Fruit fly (Drosophila melanogaster) whole organism, embryonic: ENCODE data around the gene CG12522.

ENCODE experiments used
- Awh ChIP-seq: fragments of 200-800 bp; sonication (Bioruptor generic); IDR thresholded peaks from 2 replicates; pipeline ENCODE4, ENCODE4 v1.3.6; 2022; ENCODE audit warnings: missing biosample characterization, missing genetic modification characterization
- B-H1 ChIP-seq: fragments of 200-800 bp; sonication (Bioruptor generic); IDR thresholded peaks from 3 replicates; pipeline ENCODE4 v1.3.6; 2022; ENCODE audit warnings: missing biosample characterization, missing genetic modification characterization
- Bteb2 ChIP-seq: fragments of 200-800 bp; sonication (Bioruptor generic); optimal IDR thresholded peaks from 2 replicates; lab custom pipeline; 2016; ENCODE audit warnings: missing biosample characterization, missing genetic modification characterization
- CG10321 ChIP-seq: fragments of 200-800 bp; sonication (Bioruptor generic); IDR thresholded peaks from 2 replicates; pipeline ENCODE4 v1.3.6; 2022; ENCODE audit warnings: missing biosample characterization, missing genetic modification characterization
- CG11456 ChIP-seq: fragments of 200-800 bp; sonication (Bioruptor generic); IDR thresholded peaks from 3 replicates; pipeline ENCODE4 v1.3.6; 2022; ENCODE audit warnings: missing biosample characterization, missing genetic modification characterization
- CG11504 ChIP-seq: fragments of 200-800 bp; sonication (Bioruptor generic); optimal IDR thresholded peaks from 3 replicates; lab custom pipeline; 2019; ENCODE audit warnings: missing biosample characterization, mild to moderate bottlenecking, missing genetic modification characterization, moderate library complexity
- CG12104 ChIP-seq: fragments of 200-800 bp; sonication (Bioruptor generic); optimal IDR thresholded peaks from 3 replicates; lab custom pipeline; 2016; ENCODE audit warnings: missing biosample characterization, missing genetic modification characterization
- CG12155 ChIP-seq: fragments of 200-800 bp; sonication (Bioruptor generic); optimal IDR thresholded peaks from 3 replicates; lab custom pipeline; 2016; ENCODE audit warnings: missing biosample characterization, missing genetic modification characterization
- CG12391 ChIP-seq: fragments of 200-800 bp; sonication (Bioruptor generic); optimal IDR thresholded peaks from 3 replicates; lab custom pipeline; 2018; ENCODE audit warnings: missing biosample characterization, mild to moderate bottlenecking, missing genetic modification characterization, moderate library complexity
- CG12744 ChIP-seq: fragments of 200-800 bp; sonication (Bioruptor generic); optimal IDR thresholded peaks from 2 replicates; lab custom pipeline; 2016; ENCODE audit warnings: missing biosample characterization, missing genetic modification characterization
- CG13123 ChIP-seq: fragments of 200-800 bp; sonication (Bioruptor generic); optimal IDR thresholded peaks from 2 replicates; lab custom pipeline; 2016; ENCODE audit warnings: missing biosample characterization, missing genetic modification characterization
- CG13424 ChIP-seq: fragments of 200-800 bp; sonication (Bioruptor generic); optimal IDR thresholded peaks from 2 replicates; lab custom pipeline; 2019; ENCODE audit warnings: missing biosample characterization, mild to moderate bottlenecking, missing genetic modification characterization, moderate library complexity
- CG14860 ChIP-seq: fragments of 200-800 bp; sonication (Bioruptor generic); IDR thresholded peaks from 3 replicates; pipeline ENCODE4 v1.3.6; 2022; ENCODE audit warnings: missing biosample characterization, missing genetic modification characterization; ENCODE audit not compliant: partially characterized antibody
- CG14965 ChIP-seq: fragments of 200-800 bp; sonication (Bioruptor generic); optimal IDR thresholded peaks from 2 replicates; lab custom pipeline; 2016; ENCODE audit warnings: missing biosample characterization, missing genetic modification characterization, borderline replicate concordance
- CG17186 ChIP-seq: fragments of 200-800 bp; sonication (Bioruptor generic); optimal IDR thresholded peaks from 3 replicates; lab custom pipeline; 2017; ENCODE audit warnings: missing biosample characterization, missing genetic modification reagents, missing genetic modification characterization
- CG2116 ChIP-seq: fragments of 200-800 bp; sonication (Bioruptor generic); optimal IDR thresholded peaks from 3 replicates; lab custom pipeline; 2018; ENCODE audit warnings: missing biosample characterization, mild to moderate bottlenecking, missing genetic modification characterization
- CG2889 ChIP-seq: fragments of 200-800 bp; sonication (Bioruptor generic); IDR thresholded peaks from 3 replicates; pipeline ENCODE4 v1.3.6; 2022; ENCODE audit warnings: missing biosample characterization, missing genetic modification characterization
- CG30403 ChIP-seq: fragments of 200-800 bp; sonication (Bioruptor generic); optimal IDR thresholded peaks from 3 replicates; lab custom pipeline; 2016; ENCODE audit warnings: missing biosample characterization, missing genetic modification characterization
- CG34422 ChIP-seq: fragments of 200-800 bp; sonication (Bioruptor generic); IDR thresholded peaks from 3 replicates; pipeline ENCODE4 v1.3.6; 2022; ENCODE audit warnings: missing biosample characterization, missing genetic modification characterization
- CG3726 ChIP-seq: fragments of 200-800 bp; sonication (Bioruptor generic); IDR thresholded peaks from 3 replicates; pipeline ENCODE4, ENCODE4 v1.3.6; 2022; ENCODE audit warnings: missing biosample characterization, missing genetic modification characterization
- CG3847 ChIP-seq: fragments of 200-800 bp; sonication (Bioruptor generic); IDR thresholded peaks from 2 replicates; pipeline ENCODE4 v1.3.6; 2022; ENCODE audit warnings: missing biosample characterization, missing genetic modification characterization
- CG4854 ChIP-seq: fragments of 200-800 bp; sonication (Bioruptor generic); optimal IDR thresholded peaks from 2 replicates; lab custom pipeline; 2016; ENCODE audit warnings: missing biosample characterization, missing genetic modification characterization, inconsistent platforms
- CG6683 ChIP-seq: fragments of 200-800 bp; sonication (Bioruptor generic); optimal IDR thresholded peaks from 2 replicates; lab custom pipeline; 2017; ENCODE audit warnings: missing biosample characterization, mild to moderate bottlenecking, missing genetic modification characterization, missing genetic modification reagents
- CG6854 ChIP-seq: fragments of 200-800 bp; sonication (Bioruptor generic); optimal IDR thresholded peaks from 3 replicates; lab custom pipeline; 2017; ENCODE audit warnings: missing biosample characterization, mild to moderate bottlenecking, missing genetic modification characterization
- CG7271 ChIP-seq: fragments of 200-800 bp; sonication (Bioruptor generic); optimal IDR thresholded peaks from 2 replicates; lab custom pipeline; 2018; ENCODE audit warnings: missing biosample characterization, mild to moderate bottlenecking, missing genetic modification characterization, moderate library complexity
- Camta ChIP-seq: fragments of 200-800 bp; sonication (Bioruptor generic); optimal IDR thresholded peaks from 2 replicates; lab custom pipeline; 2016; ENCODE audit warnings: missing biosample characterization, missing genetic modification characterization
- Hmx ChIP-seq: fragments of 200-800 bp; sonication (Bioruptor generic); optimal IDR thresholded peaks from 2 replicates; lab custom pipeline; 2016; ENCODE audit warnings: missing biosample characterization, missing genetic modification characterization
- Lim3 ChIP-seq: fragments of 200-800 bp; sonication (Bioruptor generic); IDR thresholded peaks from 2 replicates; pipeline ENCODE4 v1.3.6; 2022; ENCODE audit warnings: missing biosample characterization, missing genetic modification characterization
- NFAT ChIP-seq: fragments of 200-800 bp; sonication (Bioruptor generic); IDR thresholded peaks from 2 replicates; pipeline ENCODE4 v1.3.6; 2022; ENCODE audit warnings: missing biosample characterization, missing genetic modification characterization
- Oaz ChIP-seq: fragments of 200-800 bp; sonication (Bioruptor generic); IDR thresholded peaks from 2 replicates; pipeline ENCODE4 v1.3.6; 2022; ENCODE audit warnings: missing biosample characterization, missing genetic modification characterization
- Poxn ChIP-seq: fragments of 200-800 bp; sonication (Bioruptor generic); IDR thresholded peaks from 2 replicates; pipeline ENCODE4 v1.3.6; 2022; ENCODE audit warnings: missing biosample characterization, missing genetic modification characterization
- Side ChIP-seq: fragments of 200-800 bp; sonication (Bioruptor generic); optimal IDR thresholded peaks from 2 replicates; lab custom pipeline; 2016; ENCODE audit warnings: missing biosample characterization, missing genetic modification characterization
- Xbp1 ChIP-seq: fragments of 200-800 bp; sonication (Bioruptor generic); optimal IDR thresholded peaks from 3 replicates; lab custom pipeline; 2016; ENCODE audit warnings: missing biosample characterization, mild to moderate bottlenecking, missing genetic modification characterization
- ab ChIP-seq: fragments of 200-800 bp; sonication (Bioruptor generic); optimal IDR thresholded peaks from 2 replicates; lab custom pipeline; 2016; ENCODE audit warnings: missing biosample characterization, missing genetic modification characterization
- croc ChIP-seq: fragments of 200-800 bp; sonication (Bioruptor generic); conservative IDR thresholded peaks from 3 replicates; pipeline ENCODE4 v1.3.6; 2022; ENCODE audit warnings: missing biosample characterization, missing genetic modification characterization
- gcm ChIP-seq: fragments of 200-800 bp; sonication (Bioruptor generic); optimal IDR thresholded peaks from 2 replicates; lab custom pipeline; 2019; ENCODE audit warnings: missing biosample characterization, mild to moderate bottlenecking, missing genetic modification characterization, moderate library complexity
- gcm2 ChIP-seq: fragments of 200-800 bp; sonication (Bioruptor generic); optimal IDR thresholded peaks from 2 replicates; lab custom pipeline; 2016; ENCODE audit warnings: missing biosample characterization, missing genetic modification characterization
- grau ChIP-seq: fragments of 200-800 bp; optimal IDR thresholded peaks from 3 replicates; lab custom pipeline; 2019; ENCODE audit warnings: missing biosample characterization, mild to moderate bottlenecking, missing genetic modification characterization, moderate library complexity
- ind ChIP-seq: fragments of 200-800 bp; sonication (Bioruptor generic); optimal IDR thresholded peaks from 3 replicates; lab custom pipeline; 2016; ENCODE audit warnings: missing biosample characterization, missing genetic modification characterization
- kay ChIP-seq: fragments of 200-800 bp; sonication (Bioruptor generic); optimal IDR thresholded peaks from 2 replicates; lab custom pipeline; 2016; ENCODE audit warnings: missing biosample characterization, missing genetic modification characterization
- otp ChIP-seq: fragments of 200-800 bp; sonication (Bioruptor generic); IDR thresholded peaks from 3 replicates; pipeline ENCODE4, ENCODE4 v1.3.6; 2022; ENCODE audit warnings: missing biosample characterization, missing genetic modification characterization
- phol ChIP-seq: fragments of 200-800 bp; sonication (Bioruptor generic); optimal IDR thresholded peaks from 3 replicates; lab custom pipeline; 2018; ENCODE audit warnings: missing biosample characterization, mild to moderate bottlenecking, missing genetic modification characterization, moderate library complexity
- rib ChIP-seq: fragments of 200-800 bp; sonication (Bioruptor generic); IDR thresholded peaks from 2 replicates; pipeline ENCODE4 v1.3.6; 2022; ENCODE audit warnings: missing biosample characterization, missing genetic modification characterization
- run ChIP-seq: fragments of 200-800 bp; sonication (Bioruptor generic); optimal IDR thresholded peaks from 3 replicates; lab custom pipeline; 2018; ENCODE audit warnings: missing biosample characterization, mild to moderate bottlenecking, missing genetic modification characterization
- ssp ChIP-seq: fragments of 200-800 bp; sonication (Bioruptor generic); IDR thresholded peaks from 2 replicates; pipeline ENCODE4 v1.3.6; 2022; ENCODE audit warnings: missing biosample characterization, missing genetic modification characterization
- stc ChIP-seq: fragments of 200-800 bp; sonication (Bioruptor generic); IDR thresholded peaks from 2 replicates; pipeline ENCODE4 v1.3.6; 2022; ENCODE audit warnings: missing biosample characterization, missing genetic modification characterization
- stwl ChIP-seq: fragments of 200-800 bp; sonication (Bioruptor generic); optimal IDR thresholded peaks from 3 replicates; lab custom pipeline; 2018; ENCODE audit warnings: missing biosample characterization, mild to moderate bottlenecking, missing genetic modification characterization, moderate library complexity
- tap ChIP-seq: fragments of 200-800 bp; optimal IDR thresholded peaks from 3 replicates; lab custom pipeline; 2019; ENCODE audit warnings: missing biosample characterization, mild to moderate bottlenecking, missing genetic modification characterization, moderate library complexity
- tna ChIP-seq: fragments of 200-800 bp; sonication (Bioruptor generic); IDR thresholded peaks from 2 replicates; pipeline ENCODE4 v1.3.6; 2022; ENCODE audit warnings: missing biosample characterization, missing genetic modification characterization; ENCODE audit not compliant: partially characterized antibody
- toy ChIP-seq: fragments of 200-800 bp; sonication (Bioruptor generic); IDR thresholded peaks from 2 replicates; pipeline ENCODE4 v1.3.6; 2022; ENCODE audit warnings: missing biosample characterization, missing genetic modification characterization
- zen2 ChIP-seq: fragments of 200-800 bp; sonication (Bioruptor generic); IDR thresholded peaks from 3 replicates; pipeline ENCODE4 v1.3.6; 2022; ENCODE audit warnings: missing biosample characterization, missing genetic modification characterization; ENCODE audit not compliant: partially characterized antibody

CG12522 gene

DNA sequence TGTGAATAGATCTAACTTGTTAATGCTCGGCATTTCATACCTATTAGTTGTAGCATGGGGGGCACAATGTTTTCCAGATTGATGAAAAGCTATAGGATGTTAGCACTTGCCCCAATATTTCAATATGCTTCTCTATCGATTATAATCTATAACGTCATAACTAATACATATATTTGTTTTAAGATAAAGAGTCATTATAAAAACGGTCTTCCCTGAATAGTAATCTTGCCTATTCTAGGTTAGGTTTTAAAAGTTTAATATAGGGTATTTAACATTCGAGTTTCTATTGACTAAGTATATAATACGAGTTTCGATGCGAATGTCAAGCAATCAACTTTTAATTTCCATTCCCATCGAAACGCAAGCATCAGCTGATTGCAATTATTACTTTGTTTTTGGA, 46.8 kb upstream of the CG12522 start, which contains the start of the genes CG6321 and Blos2 (continued):
- TF ChIP-seq CG14965: no peak
- peak; percentile 75 for TF ChIP-seq Xbp1
- no peak for TF ChIP-seq otp (GFP tag; lab: Robert Waterston, UW)
- TF ChIP-seq Camta (GFP tag; lab: Kevin White, UChicago): peak; percentile 19
- TF ChIP-seq grau (tag; lab: Kevin White, UChicago): peak; percentile 85
- TF ChIP-seq CG6854 (GFP tag; lab: Kevin White, UChicago): peak; percentile 80
- TF ChIP-seq CG4854 (GFP tag; lab: Kevin White, UChicago): peak; percentile 30
- 0 out of 3 replicates have a peak, but pooled peaks have one; percentile 38 for TF ChIP-seq CG34422 (GFP tag; lab: Robert Waterston, UW)
- TF ChIP-seq zen2: no peak
- TF ChIP-seq CG10321 (GFP tag; lab: Robert Waterston, UW): no peak
- peak; percentile 59 for TF ChIP-seq run
- TF ChIP-seq CG17186 (GFP tag; lab: Kevin White, UChicago): no peak
- TF ChIP-seq CG12391: peak; percentile 88
- no peak for TF ChIP-seq CG2889 (GFP tag; lab: Robert Waterston, UW)
- TF ChIP-seq tap (tag; lab: Kevin White, UChicago): peak; percentile 84
- peak; percentile 57 for TF ChIP-seq Bteb2 (GFP tag; lab: Kevin White, UChicago)
- TF ChIP-seq CG2116 (GFP tag; lab: Kevin White, UChicago): peak; percentile 25
- peak; percentile 45; the same call in 1 of the 2 replicates for TF ChIP-seq NFAT (GFP tag; lab: Robert Waterston, UW)
- peak; percentile 27; the same call in 1 of the 3 replicates for TF ChIP-seq B-H1 (GFP tag; lab: Robert Waterston, UW)
- no peak for TF ChIP-seq Lim3
- peak; percentile 15 for TF ChIP-seq CG13123 (GFP tag; lab: Kevin White, UChicago)
- peak; percentile 81 for TF ChIP-seq gcm (GFP tag; lab: Kevin White, UChicago)
- peak; percentile 38 for TF ChIP-seq Side (GFP tag; lab: Kevin White, UChicago)
- no peak for TF ChIP-seq CG14860
- peak; percentile 84 for TF ChIP-seq CG13424 (tag; lab: Kevin White, UChicago)
- peak; percentile 86 for TF ChIP-seq CG11504 (tag; lab: Kevin White, UChicago)
- TF ChIP-seq ind (GFP tag; lab: Kevin White, UChicago): peak; percentile 75
- peak; percentile 30 for TF ChIP-seq stwl
- TF ChIP-seq toy: no peak
- TF ChIP-seq phol (tag; lab: Kevin White, UChicago): peak; percentile 81
- TF ChIP-seq ab (GFP tag; lab: Kevin White, UChicago): no peak
- TF ChIP-seq CG6683 (GFP tag; lab: Kevin White, UChicago): peak; percentile 50
- TF ChIP-seq CG3726 (GFP tag; lab: Robert Waterston, UW): no peak
- peak; percentile 68 for TF ChIP-seq CG12104 (GFP tag; lab: Kevin White, UChicago)
- peak; percentile 54 for TF ChIP-seq CG12744 (GFP tag; lab: Kevin White, UChicago)
- no peak for TF ChIP-seq rib
- TF ChIP-seq stc (GFP tag; lab: Robert Waterston, UW): peak; percentile 79
- TF ChIP-seq CG12155 (GFP tag; lab: Kevin White, UChicago): peak; percentile 64
- TF ChIP-seq CG7271 (tag; lab: Kevin White, UChicago): peak; percentile 18
- peak; percentile 54 for TF ChIP-seq Oaz (GFP tag; lab: Robert Waterston, UW)
- no peak; the same call in 1 of the 2 replicates for TF ChIP-seq Awh (GFP tag; lab: Robert Waterston, UW)
- TF ChIP-seq gcm2 (GFP tag; lab: Kevin White, UChicago): peak; percentile 24
- peak; percentile 53; the same call in 1 of the 2 replicates for TF ChIP-seq CG3847 (GFP tag; lab: Robert Waterston, UW)
- no peak for TF ChIP-seq tna (GFP tag; lab: Robert Waterston, UW)
- TF ChIP-seq Hmx (GFP tag; lab: Kevin White, UChicago): no peak
- peak; percentile 47 for TF ChIP-seq kay (GFP tag; lab: Kevin White, UChicago)
- TF ChIP-seq croc (GFP tag; lab: Robert Waterston, UW): peak; percentile 48; the same call in 2 of the 3 replicates
- no peak for TF ChIP-seq ssp (GFP tag; lab: Robert Waterston, UW)
- peak; percentile 39; the same call in 1 of the 2 replicates for TF ChIP-seq Poxn (GFP tag; lab: Robert Waterston, UW)
- peak; percentile 57; the same call in 1 of the 3 replicates for TF ChIP-seq CG11456 (GFP tag; lab: Robert Waterston, UW)
- TF ChIP-seq CG30403 (GFP tag; lab: Kevin White, UChicago): peak; percentile 82
